Worm (Caenorhabditis elegans): Measurements from ENCODE around the gene C39B10.3.

ce11 chrX:10419743-10420142, 24.2 kb upstream of the C39B10.3 start, which contains the start of gene cdk-11.2:
- TF ChIP-seq sma-9 (GFP tag; optimal IDR thresholded peaks at IDR 0.05) (peak; percentile 67), sma-9 (tag; optimal IDR thresholded peaks at IDR 0.05) (no peak), fos-1 (tag; optimal IDR thresholded peaks at IDR 0.05) (peak; percentile 69), snpc-4 (tag; optimal IDR thresholded peaks at IDR 0.05) (peak; percentile 1), nhr-6 (tag; optimal IDR thresholded peaks at IDR 0.05) (no peak), unc-62 (GFP tag; optimal IDR thresholded peaks at IDR 0.05) (no peak)

Measured in whole organism, L2 larva.